Worm (Caenorhabditis elegans): ENCODE measurements around the gene cebp-1.

cebp-1 gene

ce11 chrX:1489574-1489973, 35.9 kb upstream of the cebp-1 start:
- TF ChIP-seq T22C8.4 (GFP tag; IDR thresholded peaks at IDR 0.05) = no peak
- no peak for TF ChIP-seq cog-1 (tag; optimal IDR thresholded peaks at IDR 0.05)
- TF ChIP-seq ztf-29 (GFP tag; IDR thresholded peaks at IDR 0.05) = no peak
- no peak for TF ChIP-seq flt-1 (GFP tag; IDR thresholded peaks at IDR 0.05)
- TF ChIP-seq tab-1 (GFP tag; IDR thresholded peaks at IDR 0.05) = no peak
- TF ChIP-seq ztf-23 (GFP tag; IDR thresholded peaks at IDR 0.05) = no peak
- no peak for TF ChIP-seq med-1 (GFP tag; optimal IDR thresholded peaks at IDR 0.05; ENCODE audit: insufficient read depth)
- TF ChIP-seq ref-1 (GFP tag; conservative IDR thresholded peaks at IDR 0.05) = no peak

- TF ChIP-seq flt-1 (GFP tag; IDR thresholded peaks at IDR 0.05) (no peak), tab-1 (GFP tag; IDR thresholded peaks at IDR 0.05) (no peak), ztf-23 (GFP tag; IDR thresholded peaks at IDR 0.05) (no peak), klf-2 (GFP tag; conservative IDR thresholded peaks at IDR 0.05) (no peak), cog-1 (tag; optimal IDR thresholded peaks at IDR 0.05) (no peak), ref-1 (GFP tag; conservative IDR thresholded peaks at IDR 0.05) (no peak), T22C8.4 (GFP tag; IDR thresholded peaks at IDR 0.05) (no peak), ztf-29 (GFP tag; IDR thresholded peaks at IDR 0.05) (no peak), med-1 (GFP tag; optimal IDR thresholded peaks at IDR 0.05; ENCODE audit: insufficient read depth) (no peak)
Measured at ce11 chrX:1488775-1489174, 35.1 kb upstream of the cebp-1 start.

DNA sequence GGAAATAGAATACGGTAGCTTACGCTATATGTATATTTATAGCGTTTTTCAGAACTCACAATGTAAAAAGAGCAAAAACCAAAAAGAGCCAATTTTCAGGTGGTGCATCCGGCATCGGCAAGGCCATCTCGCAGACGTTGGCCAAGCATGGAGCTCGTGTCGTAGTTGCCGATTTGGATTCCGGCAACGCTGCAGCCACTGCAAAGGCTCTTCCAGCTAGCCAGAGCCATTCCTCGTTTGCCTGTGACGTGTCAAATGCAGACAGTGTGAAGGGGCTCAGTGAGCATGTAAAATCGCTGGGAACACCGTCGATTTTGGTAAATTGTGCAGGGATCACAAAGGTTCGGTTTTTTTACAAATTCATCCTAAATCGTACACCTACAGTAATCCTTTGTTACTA, 33.4 kb upstream of the cebp-1 start:
- TF ChIP-seq T22C8.4 (GFP tag; IDR thresholded peaks at IDR 0.05) = no peak
- TF ChIP-seq klf-2 (GFP tag; conservative IDR thresholded peaks at IDR 0.05) = no peak
- TF ChIP-seq tab-1 (GFP tag; IDR thresholded peaks at IDR 0.05) = no peak
- TF ChIP-seq ztf-29 (GFP tag; IDR thresholded peaks at IDR 0.05) = no peak

DNA sequence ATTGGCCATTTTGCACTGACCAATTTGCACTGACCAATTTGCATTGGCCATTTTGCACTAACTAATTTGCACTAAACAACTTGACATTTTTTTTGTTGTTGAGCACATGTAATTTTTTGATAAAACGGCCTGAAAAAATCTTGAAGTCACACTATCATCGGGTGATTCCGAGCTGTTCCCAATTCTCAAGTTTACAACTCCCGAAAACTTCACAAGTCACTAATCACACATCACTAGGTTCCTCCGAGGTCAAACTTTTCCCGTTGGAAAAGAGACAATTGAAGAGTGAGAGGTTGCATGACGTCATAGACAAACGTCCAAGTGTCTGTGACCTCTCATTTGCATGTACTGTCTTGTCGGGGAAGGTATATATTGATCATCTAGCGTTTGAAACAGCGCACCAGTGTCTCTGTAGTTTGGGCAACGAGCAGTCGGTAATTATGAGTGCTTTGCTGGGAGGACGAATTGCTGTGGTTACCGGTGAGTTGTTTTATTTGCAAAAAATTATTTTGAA, 32.5 kb upstream of the cebp-1 start, which contains the start of the genes D1005.10 and dhs-25:
Gene D1005.10, minus strand, starts transcription at position 51 of the 514 bp plus-strand sequence.
Gene dhs-25, plus strand, starts transcription at position 398 of the 514 bp plus-strand sequence.
- TF ChIP-seq T22C8.4 (GFP tag; IDR thresholded peaks at IDR 0.05) (peak; percentile 39; the same call in 1 of the 2 replicates), klf-2 (GFP tag; conservative IDR thresholded peaks at IDR 0.05) (no peak)

ce11 chrX:1485718-1486117, 32.0 kb upstream of the cebp-1 start, which contains the start of gene D1005.4:
Gene D1005.4 (minus strand): TSS chrX:1485818.
- no peak for TF ChIP-seq klf-2 (GFP tag; conservative IDR thresholded peaks at IDR 0.05)

- no peak for TF ChIP-seq flt-1 (GFP tag; IDR thresholded peaks at IDR 0.05)
- TF ChIP-seq T22C8.4 (GFP tag; IDR thresholded peaks at IDR 0.05) = no peak
- TF ChIP-seq tab-1 (GFP tag; IDR thresholded peaks at IDR 0.05) = no peak
- no peak for TF ChIP-seq cog-1 (tag; optimal IDR thresholded peaks at IDR 0.05)
- TF ChIP-seq klf-2 (GFP tag; conservative IDR thresholded peaks at IDR 0.05) = no peak
- no peak for TF ChIP-seq ztf-23 (GFP tag; IDR thresholded peaks at IDR 0.05)
- TF ChIP-seq ztf-29 (GFP tag; IDR thresholded peaks at IDR 0.05) = no peak
- TF ChIP-seq ref-1 (GFP tag; conservative IDR thresholded peaks at IDR 0.05) = no peak
- TF ChIP-seq med-1 (GFP tag; optimal IDR thresholded peaks at IDR 0.05; ENCODE audit: insufficient read depth) = no peak
Measured at ce11 chrX:1483229-1483628, 29.6 kb upstream of the cebp-1 start.

DNA sequence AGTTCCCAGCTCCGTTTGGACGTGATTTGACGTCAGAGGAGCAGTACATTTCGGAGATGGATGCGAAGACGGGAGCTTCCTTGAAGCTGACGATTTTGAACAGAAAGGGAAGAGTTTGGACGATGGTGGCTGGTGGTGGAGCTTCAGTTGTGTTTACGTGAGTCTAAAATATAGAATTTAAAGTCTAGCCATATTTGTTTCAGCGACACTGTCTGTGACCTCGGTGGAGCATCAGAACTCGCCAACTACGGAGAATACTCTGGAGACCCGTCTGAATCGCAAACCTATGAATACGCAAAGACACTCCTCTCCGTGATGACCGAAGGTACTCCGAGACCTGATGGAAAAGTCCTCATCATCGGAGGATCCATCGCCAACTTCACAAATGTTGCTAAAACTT, 26.9 kb upstream of the cebp-1 start:
- TF ChIP-seq med-1 (GFP tag; optimal IDR thresholded peaks at IDR 0.05; ENCODE audit: insufficient read depth) (no peak), T22C8.4 (GFP tag; IDR thresholded peaks at IDR 0.05) (no peak), ref-1 (GFP tag; conservative IDR thresholded peaks at IDR 0.05) (no peak), ztf-23 (GFP tag; IDR thresholded peaks at IDR 0.05) (no peak), klf-2 (GFP tag; conservative IDR thresholded peaks at IDR 0.05) (no peak), flt-1 (GFP tag; IDR thresholded peaks at IDR 0.05) (no peak), ztf-29 (GFP tag; IDR thresholded peaks at IDR 0.05) (no peak), tab-1 (GFP tag; IDR thresholded peaks at IDR 0.05) (no peak), cog-1 (tag; optimal IDR thresholded peaks at IDR 0.05) (no peak)

DNA sequence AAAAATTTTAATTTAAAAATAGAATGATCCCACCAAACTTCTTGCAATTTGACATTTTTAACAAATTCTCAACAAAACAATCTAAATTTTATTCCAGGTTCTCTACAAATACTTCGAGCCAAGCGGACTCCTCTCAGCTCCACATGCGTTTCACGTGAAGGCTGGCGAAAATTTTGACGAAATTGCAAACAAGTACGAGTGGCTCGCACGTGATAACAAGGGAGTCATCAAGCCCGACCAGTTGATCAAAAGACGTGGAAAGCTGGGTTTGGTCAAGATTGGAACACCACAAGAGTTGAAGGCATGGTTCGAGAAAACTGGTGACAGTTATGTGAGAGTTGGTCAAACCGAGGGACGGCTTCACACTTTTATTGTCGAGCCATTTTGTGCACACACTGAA, 26.0 kb upstream of the cebp-1 start:
- TF ChIP-seq cog-1 (tag; optimal IDR thresholded peaks at IDR 0.05) (no peak), tab-1 (GFP tag; IDR thresholded peaks at IDR 0.05) (no peak), flt-1 (GFP tag; IDR thresholded peaks at IDR 0.05) (no peak), T22C8.4 (GFP tag; IDR thresholded peaks at IDR 0.05) (no peak), ztf-29 (GFP tag; IDR thresholded peaks at IDR 0.05) (no peak), ref-1 (GFP tag; conservative IDR thresholded peaks at IDR 0.05) (no peak), klf-2 (GFP tag; conservative IDR thresholded peaks at IDR 0.05) (no peak), ztf-23 (GFP tag; IDR thresholded peaks at IDR 0.05) (no peak), med-1 (GFP tag; optimal IDR thresholded peaks at IDR 0.05; ENCODE audit: insufficient read depth) (no peak)

ce11 chrX:1479190-1479589, 25.5 kb upstream of the cebp-1 start, which contains the start of gene acly-1:
Gene acly-1 (plus strand): TSS chrX:1479542.
- TF ChIP-seq flt-1 (GFP tag; IDR thresholded peaks at IDR 0.05) (no peak), klf-2 (GFP tag; conservative IDR thresholded peaks at IDR 0.05) (no peak), ztf-23 (GFP tag; IDR thresholded peaks at IDR 0.05) (no peak), med-1 (GFP tag; optimal IDR thresholded peaks at IDR 0.05; ENCODE audit: insufficient read depth) (no peak), cog-1 (tag; optimal IDR thresholded peaks at IDR 0.05) (no peak), ref-1 (GFP tag; conservative IDR thresholded peaks at IDR 0.05) (no peak)

DNA sequence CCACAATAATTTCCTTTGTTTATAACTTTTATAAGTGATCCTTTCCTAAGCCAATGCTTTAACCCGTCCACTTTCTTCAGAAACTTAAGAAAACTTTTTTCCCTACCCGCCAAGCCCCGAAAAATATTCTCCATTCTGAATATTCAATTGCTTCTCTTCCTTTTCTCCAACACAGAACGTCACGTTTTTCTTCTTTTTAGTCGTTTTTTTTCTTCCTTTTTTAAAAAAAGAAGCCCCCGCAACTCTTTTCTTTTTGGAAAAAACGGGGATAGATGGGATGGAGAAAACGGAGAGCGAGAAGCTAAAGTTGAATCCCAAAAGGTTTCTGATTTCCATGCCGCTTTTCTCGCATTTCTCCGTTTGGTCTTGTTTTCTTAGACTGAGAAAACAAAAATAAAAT, 24.9 kb upstream of the cebp-1 start:
- TF ChIP-seq cog-1 (tag; optimal IDR thresholded peaks at IDR 0.05) (no peak), ref-1 (GFP tag; conservative IDR thresholded peaks at IDR 0.05) (no peak), ztf-29 (GFP tag; IDR thresholded peaks at IDR 0.05) (no peak), med-1 (GFP tag; optimal IDR thresholded peaks at IDR 0.05; ENCODE audit: insufficient read depth) (no peak)

- TF ChIP-seq ztf-29 (GFP tag; IDR thresholded peaks at IDR 0.05) = no peak
- no peak for TF ChIP-seq cog-1 (tag; optimal IDR thresholded peaks at IDR 0.05)
- TF ChIP-seq med-1 (GFP tag; optimal IDR thresholded peaks at IDR 0.05; ENCODE audit: insufficient read depth) = no peak
- TF ChIP-seq flt-1 (GFP tag; IDR thresholded peaks at IDR 0.05) = no peak
- no peak for TF ChIP-seq T22C8.4 (GFP tag; IDR thresholded peaks at IDR 0.05)
- no peak for TF ChIP-seq ztf-23 (GFP tag; IDR thresholded peaks at IDR 0.05)
- no peak for TF ChIP-seq ref-1 (GFP tag; conservative IDR thresholded peaks at IDR 0.05)
- TF ChIP-seq klf-2 (GFP tag; conservative IDR thresholded peaks at IDR 0.05) = no peak
- no peak for TF ChIP-seq tab-1 (GFP tag; IDR thresholded peaks at IDR 0.05)
Measured at ce11 chrX:1477932-1478331, 24.3 kb upstream of the cebp-1 start.

Measured in whole organism, midembryonic.